Worm (Caenorhabditis elegans): ENCODE data around the gene lgg-2.

Gene lgg-2

ce11 chrIV:10979689-10980088 lies 44.0 kb upstream of the lgg-2 start:
- TF ChIP-seq ceh-18 (tag; optimal IDR thresholded peaks at IDR 0.05) = peak; percentile 49
- TF ChIP-seq ceh-24 (tag; optimal IDR thresholded peaks at IDR 0.05) = no peak

- no peak for TF ChIP-seq ztf-16 (tag; optimal IDR thresholded peaks at IDR 0.05)
- TF ChIP-seq syd-9 (tag; optimal IDR thresholded peaks at IDR 0.05) = no peak
- no peak for TF ChIP-seq pax-1 (tag; optimal IDR thresholded peaks at IDR 0.05)
- no peak for TF ChIP-seq fkh-10 (GFP tag; optimal IDR thresholded peaks at IDR 0.05)
- TF ChIP-seq pag-3 (tag; optimal IDR thresholded peaks at IDR 0.05; ENCODE audit: borderline replicate concordance) = no peak
Observed at ce11 chrIV:10978641-10979040, 42.9 kb upstream of the lgg-2 start.

ce11 chrIV:10975968-10976367 lies 40.3 kb upstream of the lgg-2 start:
- TF ChIP-seq madf-2 (tag; optimal IDR thresholded peaks at IDR 0.05) = no peak
- TF ChIP-seq elt-2 (tag; optimal IDR thresholded peaks at IDR 0.05) = peak; percentile 72

ce11 chrIV:10971636-10972199 lies 36.0 kb upstream of the lgg-2 start:
- TF ChIP-seq elt-4 (tag; optimal IDR thresholded peaks at IDR 0.05) (no peak), unc-55 (GFP tag; optimal IDR thresholded peaks at IDR 0.05) (no peak), ceh-24 (tag; optimal IDR thresholded peaks at IDR 0.05) (no peak), rnt-1 (tag; optimal IDR thresholded peaks at IDR 0.05) (no peak), pha-2 (tag; optimal IDR thresholded peaks at IDR 0.05) (no peak), ceh-22 (tag; optimal IDR thresholded peaks at IDR 0.05) (no peak), ceh-34 (tag; optimal IDR thresholded peaks at IDR 0.05) (no peak), fkh-10 (GFP tag; optimal IDR thresholded peaks at IDR 0.05) (no peak), dve-1 (tag; optimal IDR thresholded peaks at IDR 0.05) (no peak), K02D7.2 (tag; optimal IDR thresholded peaks at IDR 0.05) (no peak), ref-2 (tag; optimal IDR thresholded peaks at IDR 0.05) (no peak), pha-4 (tag; optimal IDR thresholded peaks at IDR 0.05) (no peak), sox-2 (GFP tag; IDR thresholded peaks at IDR 0.05) (no peak), zip-5 (tag; optimal IDR thresholded peaks at IDR 0.05) (no peak), unc-3 (GFP tag; conservative IDR thresholded peaks at IDR 0.05) (no peak), unc-3 (tag; optimal IDR thresholded peaks at IDR 0.05) (no peak), ceh-9 (tag; optimal IDR thresholded peaks at IDR 0.05) (no peak), pax-1 (tag; optimal IDR thresholded peaks at IDR 0.05) (no peak)

- no peak for TF ChIP-seq pat-9 (tag; optimal IDR thresholded peaks at IDR 0.05)
- no peak for TF ChIP-seq unc-42 (tag; optimal IDR thresholded peaks at IDR 0.05)
- TF ChIP-seq ceh-14 (tag; optimal IDR thresholded peaks at IDR 0.05) = no peak
- TF ChIP-seq unc-3 (GFP tag; conservative IDR thresholded peaks at IDR 0.05) = no peak
- no peak for TF ChIP-seq unc-3 (tag; optimal IDR thresholded peaks at IDR 0.05)
- TF ChIP-seq hlh-8 (tag; optimal IDR thresholded peaks at IDR 0.05) = no peak
- TF ChIP-seq ceh-18 (tag; optimal IDR thresholded peaks at IDR 0.05) = no peak
- TF ChIP-seq ceh-30 (tag; optimal IDR thresholded peaks at IDR 0.05) = no peak
- no peak for TF ChIP-seq lim-6 (tag; optimal IDR thresholded peaks at IDR 0.05)
- no peak for TF ChIP-seq sox-4 (tag; optimal IDR thresholded peaks at IDR 0.05)
- TF ChIP-seq ceh-31 (tag; optimal IDR thresholded peaks at IDR 0.05) = no peak
- TF ChIP-seq syd-9 (tag; optimal IDR thresholded peaks at IDR 0.05) = no peak
- no peak for TF ChIP-seq pag-3 (tag; optimal IDR thresholded peaks at IDR 0.05; ENCODE audit: borderline replicate concordance)
Observed at ce11 chrIV:10970767-10971166, 35.1 kb upstream of the lgg-2 start.

ce11 chrIV:10970333-10970732 lies 34.6 kb upstream of the lgg-2 start:
- TF ChIP-seq ztf-16 (tag; optimal IDR thresholded peaks at IDR 0.05) = no peak
- peak; percentile 82 for TF ChIP-seq elt-2 (tag; optimal IDR thresholded peaks at IDR 0.05)

Data from whole organism, late embryonic.